Fruit fly (Drosophila melanogaster) whole organism, wandering third instar larva: Measurements from ENCODE around the gene CG11327.

Experiments used
- Abd-B ChIP-seq: fragments of >200 bp; optimal IDR thresholded peaks from 2 replicates; lab custom pipeline; 2017; ENCODE audit warnings: missing biosample characterization, missing genetic modification characterization
- CG32264 ChIP-seq: fragments of 200-800 bp; sonication (Bioruptor generic); optimal IDR thresholded peaks from 2 replicates; lab custom pipeline; 2016; ENCODE audit warnings: missing biosample characterization, missing genetic modification characterization
- Dfd ChIP-seq: fragments of >200 bp; optimal IDR thresholded peaks from 2 replicates; lab custom pipeline; 2017; ENCODE audit warnings: missing biosample characterization, missing genetic modification characterization
- Dif ChIP-seq: fragments of 200-275, 200-300 bp; sonication (Bioruptor generic); optimal IDR thresholded peaks from 2 replicates; lab custom pipeline; 2018; ENCODE audit warnings: missing biosample characterization, missing genetic modification characterization; ENCODE audit not compliant: partially characterized antibody
- GATAd ChIP-seq: sonication (Bioruptor generic); optimal IDR thresholded peaks from 2 replicates; lab custom pipeline; 2016; ENCODE audit warnings: missing biosample characterization, missing genetic modification characterization
- HLH106 ChIP-seq: fragments of 200-800 bp; optimal IDR thresholded peaks from 3 replicates; lab custom pipeline; 2019; ENCODE audit warnings: missing biosample characterization, mild to moderate bottlenecking, missing genetic modification characterization, moderate library complexity
- Hnf4 ChIP-seq: fragments of 200-800 bp; sonication (Bioruptor generic); optimal IDR thresholded peaks from 2 replicates; lab custom pipeline; 2016; ENCODE audit warnings: missing biosample characterization, mild to moderate bottlenecking, missing genetic modification characterization
- Hr78 ChIP-seq: fragments of >200 bp; optimal IDR thresholded peaks from 2 replicates; lab custom pipeline; 2017; ENCODE audit warnings: missing biosample characterization, missing genetic modification characterization
- Hr83 ChIP-seq: fragments of 200-300 bp; sonication (Bioruptor generic); optimal IDR thresholded peaks from 2 replicates; lab custom pipeline; 2016; ENCODE audit warnings: missing biosample characterization, mild to moderate bottlenecking, missing genetic modification characterization, moderate library complexity; ENCODE audit not compliant: poor library complexity, severe bottlenecking
- Mio ChIP-seq: sonication (Bioruptor generic); optimal IDR thresholded peaks from 2 replicates; lab custom pipeline; 2016; ENCODE audit warnings: missing biosample characterization, missing genetic modification characterization
- N ChIP-seq: fragments of >200 bp; optimal IDR thresholded peaks from 2 replicates; lab custom pipeline; 2018; ENCODE audit warnings: missing biosample characterization, missing external identifiers, missing genetic modification characterization
- Rel ChIP-seq, 2 experiments: fragments of 200-800 bp; sonication (Bioruptor generic) in 1 of 2; optimal IDR thresholded peaks; 2 replicates in 1 of 2; 3 replicates in 1 of 2; lab custom pipeline; 2016 to 2019; ENCODE audit warnings: mild to moderate bottlenecking in 2 of 2, missing biosample characterization in 2 of 2, missing genetic modification characterization in 2 of 2, moderate library complexity in 1 of 2
- Sp1 ChIP-seq: fragments of 200-800 bp; sonication (Bioruptor generic); optimal IDR thresholded peaks from 3 replicates; lab custom pipeline; 2019; ENCODE audit warnings: missing biosample characterization, mild to moderate bottlenecking, missing genetic modification characterization, moderate library complexity
- Vsx2 ChIP-seq: fragments of 200-300, 225-300 bp; sonication (Bioruptor generic); optimal IDR thresholded peaks from 2 replicates; lab custom pipeline; 2018; ENCODE audit warnings: missing biosample characterization, missing genetic modification characterization; ENCODE audit not compliant: partially characterized antibody
- br ChIP-seq: fragments of 200-800 bp; sonication (Bioruptor generic); optimal IDR thresholded peaks from 2 replicates; lab custom pipeline; 2016; ENCODE audit warnings: missing biosample characterization, missing genetic modification characterization
- brk ChIP-seq: fragments of 200-800 bp; sonication (Bioruptor generic); optimal IDR thresholded peaks from 2 replicates; lab custom pipeline; 2016; ENCODE audit warnings: missing biosample characterization, mild to moderate bottlenecking, missing genetic modification characterization
- dl ChIP-seq, 2 experiments: fragments of 175-275, 200-275 bp in 1 of 2; fragments of 200-275 bp in 1 of 2; sonication (Bioruptor generic); optimal IDR thresholded peaks; lab custom pipeline; 2018; ENCODE audit warnings: mild to moderate bottlenecking in 2 of 2, missing biosample characterization in 2 of 2, missing genetic modification characterization in 2 of 2, moderate library complexity in 2 of 2; ENCODE audit not compliant: partially characterized antibody in 2 of 2, insufficient read depth in 1 of 2
- dsf ChIP-seq: sonication (Bioruptor generic); optimal IDR thresholded peaks from 2 replicates; lab custom pipeline; 2016; ENCODE audit warnings: missing biosample characterization, missing genetic modification characterization, borderline replicate concordance
- ey ChIP-seq: fragments of 200-800 bp; sonication (Bioruptor generic); optimal IDR thresholded peaks from 2 replicates; lab custom pipeline; 2016; ENCODE audit warnings: missing biosample characterization, missing genetic modification characterization
- fru ChIP-seq: fragments of 200-800 bp; sonication (Bioruptor generic); optimal IDR thresholded peaks from 3 replicates; lab custom pipeline; 2016; ENCODE audit warnings: missing biosample characterization, mild to moderate bottlenecking, missing genetic modification characterization
- h ChIP-seq: fragments of 200-800 bp; sonication (Bioruptor generic); optimal IDR thresholded peaks from 3 replicates; lab custom pipeline; 2016; ENCODE audit warnings: missing biosample characterization, mild to moderate bottlenecking, missing genetic modification characterization
- pan ChIP-seq: fragments of >200 bp; optimal IDR thresholded peaks from 2 replicates; lab custom pipeline; 2017
- rgr ChIP-seq: fragments of 200-800 bp; sonication (Bioruptor generic); optimal IDR thresholded peaks from 3 replicates; lab custom pipeline; 2016; ENCODE audit warnings: missing biosample characterization, mild to moderate bottlenecking, missing genetic modification characterization
- sage ChIP-seq: fragments of 200-800 bp; sonication (Bioruptor generic); optimal IDR thresholded peaks from 2 replicates; lab custom pipeline; 2016; ENCODE audit warnings: missing biosample characterization, mild to moderate bottlenecking, missing genetic modification characterization
- sv ChIP-seq: fragments of 200-800 bp; sonication (Bioruptor generic); optimal IDR thresholded peaks from 3 replicates; lab custom pipeline; 2016; ENCODE audit warnings: missing biosample characterization, missing genetic modification characterization
- usp ChIP-seq: fragments of >200 bp; optimal IDR thresholded peaks from 2 replicates; lab custom pipeline; 2017; ENCODE audit warnings: missing biosample characterization, missing genetic modification characterization
- woc ChIP-seq: sonication (Bioruptor generic); optimal IDR thresholded peaks from 2 replicates; lab custom pipeline; 2016; ENCODE audit warnings: missing biosample characterization, mild to moderate bottlenecking, missing genetic modification characterization

Gene CG11327

dm6 chr2L:6686612-6687011, at the start of gene CG11327:
Gene CG11327, minus strand, starts transcription at chr2L:6686712.
- TF ChIP-seq Dfd (GFP tag; lab: Kevin White, UChicago) (no peak), Vsx2 (GFP tag; lab: Kevin White, UChicago) (no peak)
- TF ChIP-seq, all 38 proteins: peak for 0

- TF ChIP-seq Rel (GFP tag; optimal IDR thresholded peaks at IDR 0.05; lab: Kevin White, UChicago) (no peak), Rel (tag; optimal IDR thresholded peaks at IDR 0.05; lab: Kevin White, UChicago) (no peak), Vsx2 (GFP tag; lab: Kevin White, UChicago) (no peak), brk (GFP tag; lab: Kevin White, UChicago) (no peak), dl (GFP tag; optimal IDR thresholded peaks at IDR 0.05; lab: Kevin White, UChicago; ENCODE audit: insufficient read depth in 1 of 2, partially characterized antibody in 2 of 2) (no peak), br (GFP tag; lab: Kevin White, UChicago) (no peak), N (GFP tag; lab: Kevin White, UChicago) (no peak), GATAd (GFP tag; lab: Kevin White, UChicago) (no peak), fru (GFP tag; lab: Kevin White, UChicago) (no peak), Dif (GFP tag; lab: Kevin White, UChicago) (no peak), Hnf4 (GFP tag; lab: Kevin White, UChicago) (no peak), Dfd (GFP tag; lab: Kevin White, UChicago) (no peak), dsf (GFP tag; lab: Kevin White, UChicago) (no peak), Hr78 (GFP tag; lab: Kevin White, UChicago) (no peak), Hr83 (GFP tag; lab: Kevin White, UChicago) (no peak), CG32264 (GFP tag; lab: Kevin White, UChicago) (no peak), sage (GFP tag; lab: Kevin White, UChicago) (no peak)
Observed at dm6 chr2L:6732566-6732965, 46.1 kb upstream of the CG11327 start, which contains the start of gene TTLL3B. Gene TTLL3B, plus strand, starts transcription at chr2L:6732866.

dm6 chr2L:6723750-6724503, 37.4 kb upstream of the CG11327 start, which contains the start of gene Liprin-alpha:
Gene Liprin-alpha, plus strand, starts transcription at chr2L:6723903.
- TF ChIP-seq N (GFP tag; lab: Kevin White, UChicago) (peak; percentile 89), HLH106 (no peak), Abd-B (GFP tag; lab: Kevin White, UChicago) (peak; percentile 25)

- peak; percentile 82 for TF ChIP-seq Vsx2 (GFP tag; lab: Kevin White, UChicago)
- TF ChIP-seq sage (GFP tag; lab: Kevin White, UChicago), result peak; percentile 39
- TF ChIP-seq h (GFP tag; lab: Kevin White, UChicago), result peak; percentile 44
- TF ChIP-seq Hr78 (GFP tag; lab: Kevin White, UChicago), result no peak
- no peak for TF ChIP-seq sv (GFP tag; lab: Kevin White, UChicago)
- TF ChIP-seq Hnf4 (GFP tag; lab: Kevin White, UChicago), result no peak
- no peak for TF ChIP-seq Mio (GFP tag; lab: Kevin White, UChicago)
- TF ChIP-seq fru (GFP tag; lab: Kevin White, UChicago), result peak; percentile 14
- TF ChIP-seq br (GFP tag; lab: Kevin White, UChicago), result peak; percentile 13
- no peak for TF ChIP-seq pan (lab: Kevin White, UChicago)
- TF ChIP-seq woc (GFP tag; lab: Kevin White, UChicago), result no peak
- no peak for TF ChIP-seq Dfd (GFP tag; lab: Kevin White, UChicago)
- no peak for TF ChIP-seq Sp1 (GFP tag; lab: Kevin White, UChicago)
- TF ChIP-seq usp, result no peak
- TF ChIP-seq Hr83 (GFP tag; lab: Kevin White, UChicago), result peak; percentile 48
- TF ChIP-seq Rel (GFP tag; optimal IDR thresholded peaks at IDR 0.05; lab: Kevin White, UChicago), result no peak
- no peak for TF ChIP-seq Rel (tag; optimal IDR thresholded peaks at IDR 0.05; lab: Kevin White, UChicago)
- peak; percentile 41 for TF ChIP-seq rgr (GFP tag; lab: Kevin White, UChicago)
- TF ChIP-seq dsf (GFP tag; lab: Kevin White, UChicago), result peak; percentile 0
- no peak for TF ChIP-seq ey (GFP tag; lab: Kevin White, UChicago)
Observed at dm6 chr2L:6722822-6723749, 36.6 kb upstream of the CG11327 start, which contains the start of gene homer. Gene homer, minus strand, starts transcription at chr2L:6723359.
